Fruit fly (Drosophila melanogaster): ENCODE measurements around the gene mor.

The mor gene

dm6 chr3R:15973488-15973975 lies 819 bp upstream of the mor start (continued):
- TF ChIP-seq ERR (GFP tag; optimal IDR thresholded peaks at IDR 0.05) (peak; percentile 78), nom (GFP tag; optimal IDR thresholded peaks at IDR 0.05) (peak; percentile 47), Ets65A (GFP tag) (peak; percentile 45), da (GFP tag; optimal IDR thresholded peaks at IDR 0.05) (peak; percentile 56), grn (GFP tag; optimal IDR thresholded peaks at IDR 0.05) (peak; percentile 8), Mad (GFP tag; optimal IDR thresholded peaks at IDR 0.05) (peak; percentile 19), CG12659 (GFP tag; optimal IDR thresholded peaks at IDR 0.05) (peak; percentile 3), lab (GFP tag; optimal IDR thresholded peaks at IDR 0.05) (peak; percentile 29), Trl (optimal IDR thresholded peaks at IDR 0.05) (peak; percentile 99), Trl (GFP tag; optimal IDR thresholded peaks at IDR 0.05) (peak; percentile 82), CG1832 (GFP tag; optimal IDR thresholded peaks at IDR 0.05) (peak; percentile 82), HLH4C (GFP tag; IDR thresholded peaks at IDR 0.05; ENCODE audit: partially characterized antibody) (no peak), pb (GFP tag; optimal IDR thresholded peaks at IDR 0.05) (peak; percentile 52), CG6854 (GFP tag; optimal IDR thresholded peaks at IDR 0.05) (peak; percentile 38), CG17385 (GFP tag; optimal IDR thresholded peaks at IDR 0.05) (peak; percentile 84), slou (GFP tag; optimal IDR thresholded peaks at IDR 0.05) (no peak), repo (GFP tag; optimal IDR thresholded peaks at IDR 0.05) (peak; percentile 39), CG12769 (tag; optimal IDR thresholded peaks at IDR 0.05) (peak; percentile 93), CG2712 (tag; optimal IDR thresholded peaks at IDR 0.05) (peak; percentile 18), wek (GFP tag; optimal IDR thresholded peaks at IDR 0.05) (peak; percentile 22), gcm2 (GFP tag; optimal IDR thresholded peaks at IDR 0.05) (no peak), CG13624 (GFP tag; optimal IDR thresholded peaks at IDR 0.05) (peak; percentile 51), cwo (GFP tag; optimal IDR thresholded peaks at IDR 0.05) (peak; percentile 20), CG18011 (GFP tag; optimal IDR thresholded peaks at IDR 0.05) (peak; percentile 99), CG4328 (GFP tag; optimal IDR thresholded peaks at IDR 0.05) (peak; percentile 13), CG12744 (GFP tag; optimal IDR thresholded peaks at IDR 0.05) (no peak), CG6654 (GFP tag; optimal IDR thresholded peaks at IDR 0.05) (peak; percentile 96), exex (tag; optimal IDR thresholded peaks at IDR 0.05) (peak; percentile 71), CG8089 (GFP tag; optimal IDR thresholded peaks at IDR 0.05) (peak; percentile 2), dm (GFP tag; optimal IDR thresholded peaks at IDR 0.05) (peak; percentile 59), Pdp1 (GFP tag; optimal IDR thresholded peaks at IDR 0.05) (peak in 1 of 2 experiments; percentile 60), nmo (GFP tag; optimal IDR thresholded peaks at IDR 0.05) (peak; percentile 24), CG5180 (GFP tag; optimal IDR thresholded peaks at IDR 0.05) (peak; percentile 6), onecut (GFP tag; IDR thresholded peaks at IDR 0.05) (peak; percentile 84), MESR4 (GFP tag; optimal IDR thresholded peaks at IDR 0.05) (peak; percentile 76), MBD-R2 (GFP tag; IDR thresholded peaks at IDR 0.05) (no peak), eve (GFP tag; optimal IDR thresholded peaks at IDR 0.05) (no peak), CG15514 (GFP tag; optimal IDR thresholded peaks at IDR 0.05) (peak; percentile 49), slp2 (GFP tag; optimal IDR thresholded peaks at IDR 0.05) (peak; percentile 17), maf-S (GFP tag; optimal IDR thresholded peaks at IDR 0.05) (peak; percentile 17), Myb (GFP tag; optimal IDR thresholded peaks at IDR 0.05) (no peak), Med (GFP tag) (peak; percentile 66), CG4617 (GFP tag; optimal IDR thresholded peaks at IDR 0.05; ENCODE audit: borderline replicate concordance) (peak; percentile 98), MTF-1 (GFP tag; optimal IDR thresholded peaks at IDR 0.05; ENCODE audit: borderline replicate concordance) (no peak), CG4404 (GFP tag; IDR thresholded peaks at IDR 0.05) (no peak), Hey (tag; optimal IDR thresholded peaks at IDR 0.05) (peak; percentile 29), Nf-YC (tag; optimal IDR thresholded peaks at IDR 0.05) (peak; percentile 49), jumu (GFP tag; optimal IDR thresholded peaks at IDR 0.05) (peak; percentile 52), tll (GFP tag; optimal IDR thresholded peaks at IDR 0.05) (peak in 1 of 2 experiments; percentile 37), sug (tag; optimal IDR thresholded peaks at IDR 0.05) (peak; percentile 49)

All from whole organism, embryonic.